Fruit fly (Drosophila melanogaster) whole organism, embryonic: ENCODE measurements around the gene CG6923.
A peak's percentile ranks its signal among the peaks of the same experiment; 100 is the strongest.

Experiments used
- Atf6 ChIP-seq: fragments of 200-800 bp; sonication (Bioruptor generic); IDR thresholded peaks from 2 replicates; pipeline ENCODE4 v1.3.6; 2022; ENCODE audit warnings: missing biosample characterization, missing genetic modification characterization
- CG10147 ChIP-seq: fragments of 200-800 bp; sonication (Bioruptor generic); optimal IDR thresholded peaks from 2 replicates; lab custom pipeline; 2019; ENCODE audit warnings: missing biosample characterization, mild to moderate bottlenecking, missing genetic modification characterization, moderate library complexity
- CG10959 ChIP-seq: fragments of 200-800 bp; sonication (Bioruptor generic); IDR thresholded peaks from 2 replicates; pipeline ENCODE4 v1.3.6; 2022; ENCODE audit warnings: missing biosample characterization, missing genetic modification characterization
- CG11247 ChIP-seq: fragments of 200-800 bp; sonication (Bioruptor generic); IDR thresholded peaks from 2 replicates; pipeline ENCODE4 v1.3.6; 2022; ENCODE audit warnings: missing biosample characterization, missing genetic modification characterization
- CG11504 ChIP-seq: fragments of 200-800 bp; sonication (Bioruptor generic); optimal IDR thresholded peaks from 3 replicates; lab custom pipeline; 2019; ENCODE audit warnings: missing biosample characterization, mild to moderate bottlenecking, missing genetic modification characterization, moderate library complexity
- CG12155 ChIP-seq: fragments of 200-800 bp; sonication (Bioruptor generic); optimal IDR thresholded peaks from 3 replicates; lab custom pipeline; 2016; ENCODE audit warnings: missing biosample characterization, missing genetic modification characterization
- CG12219 ChIP-seq: fragments of 200-800 bp; sonication (Bioruptor generic); optimal IDR thresholded peaks from 3 replicates; lab custom pipeline; 2018; ENCODE audit warnings: missing biosample characterization, mild to moderate bottlenecking, missing genetic modification characterization
- CG14014 ChIP-seq: fragments of 200-800 bp; sonication (Bioruptor generic); IDR thresholded peaks from 2 replicates; pipeline ENCODE4 v1.3.6; 2022; ENCODE audit warnings: missing biosample characterization, missing genetic modification characterization
- CG17802 ChIP-seq: fragments of 200-800 bp; sonication (Bioruptor generic); optimal IDR thresholded peaks from 2 replicates; lab custom pipeline; 2018; ENCODE audit warnings: missing biosample characterization, mild to moderate bottlenecking, missing genetic modification characterization, moderate library complexity
- CG30431 ChIP-seq: fragments of 200-800 bp; sonication (Bioruptor generic); optimal IDR thresholded peaks from 2 replicates; lab custom pipeline; 2017; ENCODE audit warnings: missing biosample characterization, missing genetic modification characterization
- CG31388 ChIP-seq: fragments of 200-800 bp; sonication (Bioruptor generic); optimal IDR thresholded peaks from 2 replicates; lab custom pipeline; 2016; ENCODE audit warnings: missing biosample characterization, missing genetic modification characterization
- CG3281 ChIP-seq: fragments of 200-800 bp; sonication (Bioruptor generic); optimal IDR thresholded peaks from 3 replicates; lab custom pipeline; 2017; ENCODE audit warnings: missing biosample characterization, mild to moderate bottlenecking, missing genetic modification characterization
- CG5953 ChIP-seq: fragments of 200-800 bp; sonication (Bioruptor generic); IDR thresholded peaks from 2 replicates; pipeline ENCODE4 v1.3.6; 2022; ENCODE audit warnings: missing biosample characterization, missing genetic modification characterization
- CG6272 ChIP-seq: fragments of 200-800 bp; sonication (Bioruptor generic); IDR thresholded peaks from 2 replicates; pipeline ENCODE4 v1.3.6; 2022; ENCODE audit warnings: missing biosample characterization, missing genetic modification characterization
- CG7928 ChIP-seq: fragments of 200-800 bp; sonication (Bioruptor generic); optimal IDR thresholded peaks from 2 replicates; lab custom pipeline; 2017; ENCODE audit warnings: missing biosample characterization, mild to moderate bottlenecking, missing genetic modification characterization
- CG8290 ChIP-seq, 3 experiments: fragments of 200-800 bp; sonication (Bioruptor generic); optimal IDR thresholded peaks; 2 replicates each; lab custom pipeline; 2016 to 2019; ENCODE audit warnings: missing biosample characterization in 3 of 3, missing genetic modification characterization in 3 of 3, mild to moderate bottlenecking in 2 of 3, moderate library complexity in 1 of 3
- CG8359 ChIP-seq: fragments of 200-800 bp; sonication (Bioruptor generic); optimal IDR thresholded peaks from 2 replicates; lab custom pipeline; 2017; ENCODE audit warnings: missing biosample characterization, mild to moderate bottlenecking, missing genetic modification characterization, borderline replicate concordance
- CG9437 ChIP-seq: fragments of 200-800 bp; sonication (Bioruptor generic); optimal IDR thresholded peaks from 2 replicates; lab custom pipeline; 2018; ENCODE audit warnings: missing biosample characterization, mild to moderate bottlenecking, missing genetic modification characterization
- Chrac-16 ChIP-seq: fragments of 200-800 bp; sonication (Bioruptor generic); optimal IDR thresholded peaks from 3 replicates; lab custom pipeline; 2016; ENCODE audit warnings: missing biosample characterization, missing genetic modification characterization
- CoRest ChIP-seq: fragments of 200-800 bp; sonication (Bioruptor generic); optimal IDR thresholded peaks from 3 replicates; lab custom pipeline; 2018; ENCODE audit warnings: missing biosample characterization, mild to moderate bottlenecking, missing genetic modification characterization, moderate library complexity
- Deaf1 ChIP-seq: fragments of 200-800 bp; optimal IDR thresholded peaks from 3 replicates; lab custom pipeline; 2019; ENCODE audit warnings: missing biosample characterization, mild to moderate bottlenecking, missing genetic modification characterization, moderate library complexity
- E2f2 ChIP-seq: fragments of 200-800 bp; sonication (Bioruptor generic); IDR thresholded peaks from 2 replicates; pipeline ENCODE4 v1.3.6; 2022; ENCODE audit warnings: missing biosample characterization, missing genetic modification characterization
- Eip74EF ChIP-seq, 2 experiments: fragments of 200-800 bp in 1 of 2; fragments of >200 bp in 1 of 2; sonication (Bioruptor generic) in 1 of 2; optimal IDR thresholded peaks; 2 replicates each; lab custom pipeline; 2017 to 2019; ENCODE audit warnings: missing biosample characterization in 2 of 2, missing genetic modification characterization in 2 of 2, mild to moderate bottlenecking in 1 of 2, moderate library complexity in 1 of 2
- HHEX ChIP-seq: fragments of 200-800 bp; sonication (Bioruptor generic); optimal IDR thresholded peaks from 3 replicates; lab custom pipeline; 2017; ENCODE audit warnings: missing biosample characterization, mild to moderate bottlenecking, missing genetic modification characterization, missing genetic modification reagents
- HLH3B ChIP-seq: fragments of 200-800 bp; sonication (Bioruptor generic); IDR thresholded peaks from 2 replicates; pipeline ENCODE4 v1.3.6; 2022; ENCODE audit warnings: missing biosample characterization, missing genetic modification characterization
- Lhr ChIP-seq: fragments of 200-800 bp; sonication (Bioruptor generic); optimal IDR thresholded peaks from 3 replicates; lab custom pipeline; 2017; ENCODE audit warnings: mild to moderate bottlenecking, missing biosample characterization, missing genetic modification reagents, missing genetic modification characterization
- Lpt ChIP-seq: fragments of >200 bp; optimal IDR thresholded peaks from 2 replicates; lab custom pipeline; 2018; ENCODE audit warnings: missing biosample characterization, missing genetic modification characterization
- Nf-YB ChIP-seq: fragments of 200-800 bp; sonication (Bioruptor generic); optimal IDR thresholded peaks from 3 replicates; lab custom pipeline; 2019; ENCODE audit warnings: missing biosample characterization, mild to moderate bottlenecking, missing genetic modification characterization, moderate library complexity
- Nf-YC ChIP-seq: fragments of 200-800 bp; optimal IDR thresholded peaks from 3 replicates; lab custom pipeline; 2019; ENCODE audit warnings: missing biosample characterization, mild to moderate bottlenecking, missing genetic modification characterization, moderate library complexity
- Oli ChIP-seq: fragments of 200-800 bp; sonication (Bioruptor generic); optimal IDR thresholded peaks from 2 replicates; lab custom pipeline; 2018; ENCODE audit warnings: missing biosample characterization, mild to moderate bottlenecking, missing genetic modification characterization, moderate library complexity
- Sox100B ChIP-seq: fragments of 200-800 bp; sonication (Bioruptor generic); optimal IDR thresholded peaks from 3 replicates; lab custom pipeline; 2018; ENCODE audit warnings: missing biosample characterization, mild to moderate bottlenecking, missing genetic modification characterization
- Sox102F ChIP-seq: fragments of 200-800 bp; sonication (Bioruptor generic); optimal IDR thresholded peaks from 2 replicates; lab custom pipeline; 2018; ENCODE audit warnings: missing biosample characterization, mild to moderate bottlenecking, missing genetic modification characterization, moderate library complexity
- Xbp1 ChIP-seq: fragments of 200-800 bp; sonication (Bioruptor generic); optimal IDR thresholded peaks from 3 replicates; lab custom pipeline; 2016; ENCODE audit warnings: missing biosample characterization, mild to moderate bottlenecking, missing genetic modification characterization
- bab2 ChIP-seq: fragments of 200-800 bp; sonication (Bioruptor generic); optimal IDR thresholded peaks from 2 replicates; lab custom pipeline; 2016; ENCODE audit warnings: missing biosample characterization, missing genetic modification characterization
- caup ChIP-seq: fragments of 200-800 bp; sonication (Bioruptor generic); optimal IDR thresholded peaks from 3 replicates; lab custom pipeline; 2017; ENCODE audit warnings: missing biosample characterization, mild to moderate bottlenecking, missing genetic modification characterization, moderate library complexity; ENCODE audit not compliant: severe bottlenecking
- chinmo ChIP-seq: fragments of 200-800 bp; sonication (Bioruptor generic); IDR thresholded peaks from 4 replicates; pipeline ENCODE4 v1.3.6; 2022; ENCODE audit warnings: missing biosample characterization, missing genetic modification characterization; ENCODE audit not compliant: partially characterized antibody
- emc ChIP-seq: fragments of 200-800 bp; sonication (Bioruptor generic); optimal IDR thresholded peaks from 2 replicates; lab custom pipeline; 2016; ENCODE audit warnings: missing biosample characterization, missing genetic modification characterization
- esg ChIP-seq: fragments of 200-800 bp; sonication (Bioruptor generic); conservative IDR thresholded peaks from 2 replicates; pipeline ENCODE4 v1.3.6; 2022; ENCODE audit warnings: missing biosample characterization, missing genetic modification characterization
- gcm2 ChIP-seq: fragments of 200-800 bp; sonication (Bioruptor generic); optimal IDR thresholded peaks from 2 replicates; lab custom pipeline; 2016; ENCODE audit warnings: missing biosample characterization, missing genetic modification characterization
- grn ChIP-seq: fragments of 200-800 bp; sonication (Bioruptor generic); optimal IDR thresholded peaks from 3 replicates; lab custom pipeline; 2017; ENCODE audit warnings: missing biosample characterization, missing genetic modification characterization
- insv ChIP-seq, 2 experiments: fragments of 200-800 bp; sonication (Bioruptor generic); optimal IDR thresholded peaks; 3 replicates each; lab custom pipeline; 2016 to 2018; ENCODE audit warnings: missing biosample characterization in 2 of 2, missing genetic modification characterization in 2 of 2
- inv ChIP-seq: fragments of 200-800 bp; sonication (Bioruptor generic); IDR thresholded peaks from 2 replicates; pipeline ENCODE4 v1.3.6; 2022; ENCODE audit warnings: missing biosample characterization, missing genetic modification characterization; ENCODE audit not compliant: partially characterized antibody
- ken ChIP-seq: fragments of 200-800 bp; sonication (Bioruptor generic); IDR thresholded peaks from 3 replicates; pipeline ENCODE4 v1.3.6; 2022; ENCODE audit warnings: missing biosample characterization, missing genetic modification characterization
- luna ChIP-seq: fragments of 200-800 bp; sonication (Bioruptor generic); optimal IDR thresholded peaks from 2 replicates; lab custom pipeline; 2016; ENCODE audit warnings: missing biosample characterization, missing genetic modification characterization
- pzg ChIP-seq: fragments of 200-800 bp; sonication (Bioruptor generic); optimal IDR thresholded peaks from 3 replicates; lab custom pipeline; 2018; ENCODE audit warnings: missing biosample characterization, mild to moderate bottlenecking, missing genetic modification characterization, moderate library complexity
- ranshi ChIP-seq: fragments of 200-800 bp; sonication (Bioruptor generic); IDR thresholded peaks from 2 replicates; pipeline ENCODE4 v1.3.6; 2022; ENCODE audit warnings: missing biosample characterization, missing genetic modification characterization
- sd ChIP-seq: fragments of 200-800 bp; sonication (Bioruptor generic); optimal IDR thresholded peaks from 3 replicates; lab custom pipeline; 2018; ENCODE audit warnings: missing biosample characterization, mild to moderate bottlenecking, missing genetic modification characterization, moderate library complexity
- sim ChIP-seq: fragments of 200-800 bp; sonication (Bioruptor generic); IDR thresholded peaks from 2 replicates; pipeline ENCODE4 v1.3.6; 2022; ENCODE audit warnings: missing biosample characterization, missing genetic modification characterization
- so ChIP-seq: fragments of 200-800 bp; sonication (Bioruptor generic); IDR thresholded peaks from 3 replicates; pipeline ENCODE4 v1.3.6; 2022; ENCODE audit warnings: missing biosample characterization, missing genetic modification characterization
- zfh1 ChIP-seq: fragments of 200-800 bp; sonication (Bioruptor generic); IDR thresholded peaks from 3 replicates; pipeline ENCODE4 v1.3.6; 2022; ENCODE audit warnings: missing biosample characterization, missing genetic modification characterization

CG6923 gene

dm6 chr3R:11773999-11774397 lies 24.2 kb upstream of the CG6923 start (continued):
- TF ChIP-seq CG11504 (tag; lab: Kevin White, UChicago) (peak; percentile 86), Nf-YC (peak; percentile 68), luna (GFP tag; lab: Kevin White, UChicago) (no peak), Chrac-16 (GFP tag; lab: Kevin White, UChicago) (peak; percentile 53), grn (GFP tag; lab: Kevin White, UChicago) (no peak), Sox100B (GFP tag; lab: Kevin White, UChicago) (peak; percentile 80), inv (GFP tag; lab: Robert Waterston, UW) (no peak), ranshi (GFP tag; lab: Robert Waterston, UW) (0 out of 2 replicates have a peak, but pooled peaks have one; percentile 13), gcm2 (GFP tag; lab: Kevin White, UChicago) (no peak), CG6272 (no peak), CG11247 (no peak), CG7928 (no peak), Sox102F (GFP tag; lab: Kevin White, UChicago) (peak; percentile 74), caup (GFP tag; lab: Kevin White, UChicago) (peak; percentile 63), CG30431 (GFP tag; lab: Kevin White, UChicago) (no peak), CG31388 (GFP tag; lab: Kevin White, UChicago) (no peak), Nf-YB (GFP tag; lab: Kevin White, UChicago) (peak; percentile 63), Xbp1 (peak; percentile 70), bab2 (GFP tag; lab: Kevin White, UChicago) (peak; percentile 38), chinmo (GFP tag; lab: Robert Waterston, UW) (no peak), E2f2 (GFP tag; lab: Robert Waterston, UW) (peak; percentile 28; the same call in 1 of the 2 replicates), CG12155 (GFP tag; lab: Kevin White, UChicago) (peak; percentile 22), CG10959 (GFP tag; lab: Robert Waterston, UW) (no peak), pzg (no peak), Deaf1 (tag; lab: Kevin White, UChicago) (peak; percentile 40), CG8359 (GFP tag; lab: Kevin White, UChicago) (peak; percentile 32), CG10147 (peak; percentile 79), CG5953 (GFP tag; lab: Robert Waterston, UW) (no peak; the same call in 1 of the 2 replicates), CoRest (tag; lab: Kevin White, UChicago) (peak; percentile 89), sim (GFP tag; lab: Robert Waterston, UW) (no peak), Oli (tag; lab: Kevin White, UChicago) (peak; percentile 73), CG14014 (peak; percentile 45; the same call in 1 of the 2 replicates), CG3281 (peak; percentile 72), CG8290 (GFP tag; optimal IDR thresholded peaks at IDR 0.05; lab: Kevin White, UChicago) (peak; percentile 19), CG8290 (tag; optimal IDR thresholded peaks at IDR 0.05; lab: Kevin White, UChicago) (no peak), CG9437 (GFP tag; lab: Kevin White, UChicago) (peak; percentile 64), CG12219 (peak; percentile 2), Atf6 (GFP tag; lab: Robert Waterston, UW) (peak; percentile 73), HLH3B (peak; percentile 51; the same call in 1 of the 2 replicates), Lpt (no peak), CG17802 (no peak), Lhr (GFP tag; lab: Kevin White, UChicago) (no peak), ken (GFP tag; lab: Robert Waterston, UW) (no peak), HHEX (GFP tag; lab: Kevin White, UChicago) (peak; percentile 55), insv (GFP tag; optimal IDR thresholded peaks at IDR 0.05; lab: Kevin White, UChicago) (peak in 1 of 2 experiments; percentile 26), emc (no peak), esg (GFP tag; lab: Robert Waterston, UW) (peak; percentile 55), Eip74EF (GFP tag; optimal IDR thresholded peaks at IDR 0.05; lab: Kevin White, UChicago) (peak in 1 of 2 experiments; percentile 61), zfh1 (GFP tag; lab: Robert Waterston, UW) (no peak), sd (tag; lab: Kevin White, UChicago) (peak; percentile 4), so (GFP tag; lab: Robert Waterston, UW) (no peak)
